Fruit fly (Drosophila melanogaster): ENCODE data around the gene CG1907.

DNA sequence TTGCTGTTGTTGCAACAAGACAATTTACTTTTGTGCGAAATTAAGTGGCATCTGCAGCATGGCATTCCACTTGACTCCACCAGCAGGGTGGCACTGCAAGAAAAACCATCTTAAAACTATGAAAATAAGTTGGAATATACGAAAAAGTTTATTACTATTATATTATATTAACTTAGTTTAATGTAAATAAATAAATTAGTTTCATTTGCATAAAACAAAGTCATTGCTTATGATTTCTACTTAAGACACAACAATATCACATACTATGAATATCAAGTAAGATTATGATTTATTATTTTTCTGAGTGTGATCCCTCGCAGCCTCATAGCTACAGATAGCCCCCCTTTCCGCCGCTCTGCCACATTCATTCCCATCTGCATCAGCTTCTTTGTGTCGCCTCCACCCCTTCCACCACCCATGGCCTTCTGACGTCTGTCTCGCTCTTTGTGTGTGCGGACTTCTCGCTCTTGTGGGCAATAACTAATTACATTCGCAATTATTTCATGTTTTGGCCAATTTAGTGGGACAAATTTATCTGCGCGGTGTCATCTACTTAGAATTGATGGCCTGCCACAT, 48.5 kb upstream of the CG1907 start:
- TF ChIP-seq Pif1B (GFP tag; optimal IDR thresholded peaks at IDR 0.05) (peak; percentile 17), fd96Ca (GFP tag; IDR thresholded peaks at IDR 0.05) (no peak), CG4496 (GFP tag; IDR thresholded peaks at IDR 0.05) (no peak), CG14655 (GFP tag; optimal IDR thresholded peaks at IDR 0.05) (peak; percentile 72), CG32121 (GFP tag; IDR thresholded peaks at IDR 0.05) (no peak), gl (tag; optimal IDR thresholded peaks at IDR 0.05) (no peak), CG34367 (tag; optimal IDR thresholded peaks at IDR 0.05) (peak; percentile 38), EcR (GFP tag; optimal IDR thresholded peaks at IDR 0.05) (no peak), CG17806 (tag; optimal IDR thresholded peaks at IDR 0.05) (peak; percentile 66), CG8301 (tag; optimal IDR thresholded peaks at IDR 0.05) (peak; percentile 69), D1 (tag; optimal IDR thresholded peaks at IDR 0.05) (no peak), CG15710 (tag; optimal IDR thresholded peaks at IDR 0.05) (peak; percentile 66), CG10348 (GFP tag; IDR thresholded peaks at IDR 0.05) (no peak), CG13204 (GFP tag; optimal IDR thresholded peaks at IDR 0.05) (no peak)

Data from whole organism, pupa.